Worm (Caenorhabditis elegans): ENCODE measurements around the gene Y37E11AL.3.

Gene Y37E11AL.3

DNA sequence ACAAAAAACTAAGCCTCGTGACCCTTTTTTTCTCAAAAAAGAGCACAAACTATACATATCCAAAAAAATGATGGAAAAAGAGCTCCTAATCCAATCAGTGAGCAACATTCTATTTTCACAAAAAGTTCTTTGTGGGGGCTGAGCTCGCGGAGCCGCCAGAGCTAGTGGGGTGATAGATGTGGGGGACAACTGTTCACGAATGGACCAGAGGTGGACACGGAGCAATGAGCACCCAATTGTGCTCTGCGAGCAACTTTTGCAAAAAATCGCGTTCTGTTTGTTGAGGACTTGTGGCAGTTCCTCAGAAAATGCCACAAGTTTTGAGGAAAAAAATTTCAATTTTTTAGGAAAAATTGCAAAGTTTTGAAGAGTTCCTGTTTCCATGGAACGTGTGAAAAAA is 39.9 kb upstream of the Y37E11AL.3 start:
- no peak for TF ChIP-seq zag-1 (tag; optimal IDR thresholded peaks at IDR 0.05)
- no peak for TF ChIP-seq fkh-10 (GFP tag; optimal IDR thresholded peaks at IDR 0.05)
- no peak for TF ChIP-seq elt-3 (tag; optimal IDR thresholded peaks at IDR 0.05)
- TF ChIP-seq nhr-11 (tag; optimal IDR thresholded peaks at IDR 0.05) = no peak
- TF ChIP-seq unc-39 (tag; optimal IDR thresholded peaks at IDR 0.05) = no peak
- no peak for TF ChIP-seq hmg-11 (tag; optimal IDR thresholded peaks at IDR 0.05)
- TF ChIP-seq pha-4 (tag; optimal IDR thresholded peaks at IDR 0.05) = no peak
- no peak for TF ChIP-seq ceh-9 (tag; optimal IDR thresholded peaks at IDR 0.05)
- no peak for TF ChIP-seq nhr-76 (tag; optimal IDR thresholded peaks at IDR 0.05)
- TF ChIP-seq nhr-77 (tag; optimal IDR thresholded peaks at IDR 0.05) = no peak
- TF ChIP-seq nhr-43 (tag; optimal IDR thresholded peaks at IDR 0.05; ENCODE audit: poor library complexity, severe bottlenecking) = no peak
- no peak for TF ChIP-seq nfya-1 (tag; optimal IDR thresholded peaks at IDR 0.05; ENCODE audit: insufficient read depth)
- TF ChIP-seq aly-2 (tag; optimal IDR thresholded peaks at IDR 0.05) = no peak
- no peak for TF ChIP-seq ZK546.5 (tag; optimal IDR thresholded peaks at IDR 0.05)
- no peak for TF ChIP-seq unc-62 (GFP tag; optimal IDR thresholded peaks at IDR 0.05)
- no peak for TF ChIP-seq fkh-2 (tag; optimal IDR thresholded peaks at IDR 0.05)
- TF ChIP-seq mdl-1 (tag; optimal IDR thresholded peaks at IDR 0.05) = no peak
- TF ChIP-seq snpc-4 (tag; optimal IDR thresholded peaks at IDR 0.05) = no peak
- TF ChIP-seq eor-1 (tag; optimal IDR thresholded peaks at IDR 0.05) = no peak

- TF ChIP-seq nfya-1 (tag; optimal IDR thresholded peaks at IDR 0.05; ENCODE audit: insufficient read depth) (peak; percentile 11), mml-1 (tag; optimal IDR thresholded peaks at IDR 0.05) (peak; percentile 1), elt-3 (tag; optimal IDR thresholded peaks at IDR 0.05) (no peak)
These were observed 38.8 kb upstream of the Y37E11AL.3 start for ce11 chrIV:3655896-3656295.

ce11 chrIV:3659951-3660350 is 34.8 kb upstream of the Y37E11AL.3 start:
- TF ChIP-seq egl-5 (tag; optimal IDR thresholded peaks at IDR 0.05) = no peak
- no peak for TF ChIP-seq pha-4 (tag; optimal IDR thresholded peaks at IDR 0.05)
- TF ChIP-seq zag-1 (tag; optimal IDR thresholded peaks at IDR 0.05) = no peak
- TF ChIP-seq elt-1 (tag; optimal IDR thresholded peaks at IDR 0.05) = no peak
- TF ChIP-seq pqm-1 (tag; optimal IDR thresholded peaks at IDR 0.05) = no peak
- no peak for TF ChIP-seq sea-2 (GFP tag; optimal IDR thresholded peaks at IDR 0.05)
- TF ChIP-seq unc-39 (tag; optimal IDR thresholded peaks at IDR 0.05) = no peak
- no peak for TF ChIP-seq eor-1 (tag; optimal IDR thresholded peaks at IDR 0.05)
- no peak for TF ChIP-seq hmg-11 (tag; optimal IDR thresholded peaks at IDR 0.05)
- TF ChIP-seq fkh-2 (tag; optimal IDR thresholded peaks at IDR 0.05) = no peak
- TF ChIP-seq elt-3 (tag; optimal IDR thresholded peaks at IDR 0.05) = no peak
- no peak for TF ChIP-seq egl-27 (tag; optimal IDR thresholded peaks at IDR 0.05)
- no peak for TF ChIP-seq mml-1 (tag; optimal IDR thresholded peaks at IDR 0.05)
- TF ChIP-seq nhr-237 (tag; optimal IDR thresholded peaks at IDR 0.05) = no peak
- no peak for TF ChIP-seq nhr-12 (tag; optimal IDR thresholded peaks at IDR 0.05)
- no peak for TF ChIP-seq ztf-11 (tag; optimal IDR thresholded peaks at IDR 0.05)
- TF ChIP-seq tbx-2 (tag; optimal IDR thresholded peaks at IDR 0.05) = no peak
- no peak for TF ChIP-seq unc-62 (GFP tag; optimal IDR thresholded peaks at IDR 0.05)
- no peak for TF ChIP-seq nhr-76 (tag; optimal IDR thresholded peaks at IDR 0.05)
- TF ChIP-seq nhr-28 (tag; optimal IDR thresholded peaks at IDR 0.05) = no peak

ce11 chrIV:3661117-3661634 is 33.6 kb upstream of the Y37E11AL.3 start:
- TF ChIP-seq nhr-77 (tag; optimal IDR thresholded peaks at IDR 0.05) (no peak), tbx-2 (tag; optimal IDR thresholded peaks at IDR 0.05) (no peak), pha-4 (tag; optimal IDR thresholded peaks at IDR 0.05) (no peak), fkh-10 (GFP tag; optimal IDR thresholded peaks at IDR 0.05) (no peak), nhr-23 (tag; optimal IDR thresholded peaks at IDR 0.05) (no peak)

DNA sequence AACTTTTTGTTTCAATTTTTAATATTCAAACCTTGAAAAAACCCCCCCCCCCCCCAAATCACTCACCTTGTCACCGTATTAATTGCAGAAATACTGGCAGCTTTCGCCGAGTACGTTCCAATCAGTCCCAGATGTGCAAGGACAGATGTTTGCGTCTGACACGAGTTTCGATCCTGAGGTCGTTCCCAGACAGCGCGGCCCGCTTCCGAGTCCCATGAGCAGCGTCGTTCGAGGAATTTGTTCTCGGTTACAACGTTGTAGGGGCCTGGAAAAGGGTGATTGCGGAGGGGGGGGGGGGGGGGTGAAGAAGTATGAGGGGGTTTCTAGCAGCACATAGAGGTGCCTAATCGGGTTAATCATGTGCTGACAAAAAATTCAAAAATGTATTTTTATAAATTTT is 31.9 kb upstream of the Y37E11AL.3 start:
- no peak for TF ChIP-seq lin-15B (tag; optimal IDR thresholded peaks at IDR 0.05)

ce11 chrIV:3665089-3665488 is 29.6 kb upstream of the Y37E11AL.3 start:
- TF ChIP-seq ZK546.5 (tag; optimal IDR thresholded peaks at IDR 0.05) (no peak), daf-12 (tag; optimal IDR thresholded peaks at IDR 0.05) (no peak), nhr-76 (tag; optimal IDR thresholded peaks at IDR 0.05) (no peak), nhr-12 (tag; optimal IDR thresholded peaks at IDR 0.05) (no peak), elt-1 (tag; optimal IDR thresholded peaks at IDR 0.05) (no peak), pha-4 (tag; optimal IDR thresholded peaks at IDR 0.05) (no peak), lin-15B (tag; optimal IDR thresholded peaks at IDR 0.05) (no peak), nfya-1 (tag; optimal IDR thresholded peaks at IDR 0.05; ENCODE audit: insufficient read depth) (no peak), egl-5 (tag; optimal IDR thresholded peaks at IDR 0.05) (no peak), nhr-77 (tag; optimal IDR thresholded peaks at IDR 0.05) (no peak), skn-1 (tag; optimal IDR thresholded peaks at IDR 0.05) (no peak), elt-2 (tag; optimal IDR thresholded peaks at IDR 0.05) (no peak), snpc-4 (tag; optimal IDR thresholded peaks at IDR 0.05) (no peak), aly-2 (tag; optimal IDR thresholded peaks at IDR 0.05) (no peak), ztf-11 (tag; optimal IDR thresholded peaks at IDR 0.05) (no peak), ceh-28 (tag; optimal IDR thresholded peaks at IDR 0.05) (no peak), ztf-4 (tag; optimal IDR thresholded peaks at IDR 0.05) (no peak), nhr-237 (tag; optimal IDR thresholded peaks at IDR 0.05) (no peak), nhr-28 (tag; optimal IDR thresholded peaks at IDR 0.05) (no peak), nhr-67 (tag; optimal IDR thresholded peaks at IDR 0.05) (no peak)
